Worm (Caenorhabditis elegans) whole organism, L2 larva: ENCODE data around the gene C56G2.9.

Source experiments
- crh-2 ChIP-seq: sonication (generic microtip); optimal IDR thresholded peaks from 2 replicates; lab custom pipeline; 2017; ENCODE audit warnings: missing biosample characterization, missing genetic modification characterization
- nhr-23 ChIP-seq: fragments of 150-350 bp; optimal IDR thresholded peaks from 2 replicates; lab custom pipeline; 2014; ENCODE audit warnings: missing biosample characterization, missing genetic modification reagents, missing genetic modification characterization
- nhr-237 ChIP-seq: fragments of 150-350 bp; optimal IDR thresholded peaks from 2 replicates; lab custom pipeline; 2014; ENCODE audit warnings: missing biosample characterization, missing genetic modification characterization
- zag-1 ChIP-seq: fragments of 150-350 bp; optimal IDR thresholded peaks from 2 replicates; lab custom pipeline; 2014; ENCODE audit warnings: missing biosample characterization, missing genetic modification characterization

- no peak for TF ChIP-seq zag-1 (tag; lab: Kevin White, UChicago)
- TF ChIP-seq crh-2 (tag; lab: Kevin White, UChicago) = no peak
- no peak for TF ChIP-seq nhr-237 (tag; lab: Kevin White, UChicago)
- TF ChIP-seq nhr-23 (tag; lab: Kevin White, UChicago) = no peak
These were observed 27.6 kb downstream of the C56G2.9 start for ce11 chrIII:6315515-6315914.
